Worm (Caenorhabditis elegans) whole organism, L4 larva: ENCODE measurements around the gene F25B4.4.

ENCODE experiments used
- ama-1 ChIP-seq: fragments of 150-350 bp; optimal IDR thresholded peaks from 2 replicates; lab custom pipeline; 2014; ENCODE audit warnings: inconsistent platforms, mixed read lengths
- attf-4 ChIP-seq: sonication (generic microtip); optimal IDR thresholded peaks from 3 replicates; lab custom pipeline; 2017; ENCODE audit warnings: missing biosample characterization, missing genetic modification characterization
- fos-1 ChIP-seq: fragments of 150-350 bp; optimal IDR thresholded peaks from 2 replicates; lab custom pipeline; 2014; ENCODE audit warnings: missing biosample characterization, missing genetic modification characterization
- lin-39 ChIP-seq: fragments of 150-350 bp; optimal IDR thresholded peaks from 2 replicates; lab custom pipeline; 2014; ENCODE audit warnings: missing biosample characterization, missing genetic modification reagents, missing genetic modification characterization
- nhr-102 ChIP-seq: sonication (generic microtip); optimal IDR thresholded peaks from 2 replicates; lab custom pipeline; 2016; ENCODE audit warnings: mild to moderate bottlenecking, missing genetic modification characterization, moderate library complexity, missing compliant biosample characterization
- nhr-77 ChIP-seq: fragments of 150-350 bp; optimal IDR thresholded peaks from 2 replicates; lab custom pipeline; 2014; ENCODE audit warnings: missing biosample characterization, missing genetic modification characterization
- php-3 ChIP-seq: fragments of 200-800 bp; sonication (Bioruptor generic); IDR thresholded peaks from 2 replicates; pipeline ENCODE4 v1.3.6; 2022; ENCODE audit warnings: missing genetic modification reagents, missing genetic modification characterization, missing compliant biosample characterization
- skn-1 ChIP-seq: fragments of 150-350 bp; optimal IDR thresholded peaks from 2 replicates; lab custom pipeline; 2014; ENCODE audit warnings: missing biosample characterization, missing genetic modification characterization
- unc-62 ChIP-seq, 3 experiments: fragments of 150-350 bp in 1 of 3; sonication (generic microtip); optimal IDR thresholded peaks in 2 of 3; peaks in 1 of 3; 1 replicate in 1 of 3; 2 replicates in 2 of 3; lab custom pipeline; 2014 to 2017; ENCODE audit warnings: missing biosample characterization in 3 of 3, missing genetic modification characterization in 3 of 3, missing genetic modification reagents in 3 of 3, missing genotype in 1 of 3
- zfp-2 ChIP-seq: sonication (generic microtip); optimal IDR thresholded peaks from 2 replicates; lab custom pipeline; 2016; ENCODE audit warnings: mild to moderate bottlenecking, missing genetic modification characterization, missing compliant biosample characterization

ce11 chrV:5660604-5661209 is 24.0 kb upstream of the F25B4.4 start, which contains the start of the genes mut-14 and C14C11.2:
- TF ChIP-seq ama-1 (lab: Kevin White, UChicago) (no peak), zfp-2 (tag; lab: Kevin White, UChicago) (no peak), nhr-102 (no peak), php-3 (no peak), nhr-77 (tag; lab: Kevin White, UChicago) (no peak), fos-1 (no peak), skn-1 (tag; lab: Kevin White, UChicago) (no peak), lin-39 (tag; lab: Kevin White, UChicago) (no peak), attf-4 (tag; lab: Kevin White, UChicago) (no peak), unc-62 (GFP tag; optimal IDR thresholded peaks at IDR 0.05 in 1 of 2; lab: Kevin White, UChicago) (no peak), unc-62 (tag; optimal IDR thresholded peaks at IDR 0.05; lab: Kevin White, UChicago) (no peak)
